Worm (Caenorhabditis elegans): ENCODE data around the gene ddn-3.
A peak's percentile ranks its signal among the peaks of the same experiment; 100 is the strongest.

Gene ddn-3

DNA sequence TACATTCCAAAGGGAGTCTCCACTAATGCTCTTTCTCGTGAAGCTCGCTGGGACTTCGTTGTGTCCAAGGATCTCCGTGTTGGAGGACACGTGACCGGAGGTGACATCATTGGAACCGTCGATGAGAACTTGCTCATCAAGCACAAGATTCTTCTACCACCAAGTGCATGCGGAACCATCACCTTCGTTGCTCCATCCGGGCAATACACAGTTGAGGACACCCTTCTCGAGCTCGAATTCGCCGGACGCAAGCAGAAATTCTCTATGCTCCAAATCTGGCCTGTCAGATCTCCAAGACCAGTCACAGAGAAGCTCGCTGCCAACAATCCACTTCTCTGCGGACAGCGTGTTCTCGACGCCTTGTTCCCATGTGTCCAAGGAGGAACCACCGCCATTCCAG lies 41.0 kb upstream of the ddn-3 start:
- TF ChIP-seq lin-15B (tag; optimal IDR thresholded peaks at IDR 0.05) (no peak), nhr-77 (tag; optimal IDR thresholded peaks at IDR 0.05) (no peak), hmg-11 (tag; optimal IDR thresholded peaks at IDR 0.05) (no peak), ztf-11 (tag; optimal IDR thresholded peaks at IDR 0.05) (no peak), unc-39 (tag; optimal IDR thresholded peaks at IDR 0.05) (no peak), nhr-67 (tag; optimal IDR thresholded peaks at IDR 0.05) (no peak), mml-1 (tag; optimal IDR thresholded peaks at IDR 0.05) (no peak), nhr-28 (tag; optimal IDR thresholded peaks at IDR 0.05) (no peak)

DNA sequence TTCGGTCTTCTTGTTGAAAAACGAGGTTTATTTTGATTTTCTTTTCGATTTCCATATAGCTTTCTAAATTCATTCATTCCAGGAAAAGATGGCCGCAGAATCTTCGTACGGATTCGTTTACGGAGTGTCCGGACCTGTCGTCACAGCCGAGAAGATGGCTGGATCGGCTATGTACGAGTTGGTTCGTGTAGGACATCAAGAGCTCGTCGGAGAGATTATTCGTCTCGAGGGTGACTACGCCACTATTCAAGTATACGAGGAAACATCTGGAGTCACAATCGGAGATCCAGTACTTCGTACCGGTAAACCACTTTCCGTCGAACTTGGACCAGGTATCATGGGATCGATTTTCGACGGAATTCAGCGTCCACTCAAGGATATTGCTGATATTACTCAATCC lies 40.6 kb upstream of the ddn-3 start, which contains the start of gene vha-13:
Gene vha-13 (plus strand): TSS at position 81 of the 400 bp plus-strand sequence.
- TF ChIP-seq fos-1 (tag; optimal IDR thresholded peaks at IDR 0.05) (no peak), ceh-16 (tag; optimal IDR thresholded peaks at IDR 0.05) (no peak), ceh-9 (tag; optimal IDR thresholded peaks at IDR 0.05) (no peak), ZK546.5 (tag; optimal IDR thresholded peaks at IDR 0.05) (no peak), tbx-2 (tag; optimal IDR thresholded peaks at IDR 0.05) (no peak), skn-1 (tag; optimal IDR thresholded peaks at IDR 0.05) (no peak), nhr-43 (tag; optimal IDR thresholded peaks at IDR 0.05; ENCODE audit: poor library complexity, severe bottlenecking) (no peak), jun-1 (tag; optimal IDR thresholded peaks at IDR 0.05) (no peak), lin-15B (tag; optimal IDR thresholded peaks at IDR 0.05) (no peak), nfya-1 (tag; optimal IDR thresholded peaks at IDR 0.05; ENCODE audit: insufficient read depth) (no peak), ztf-11 (tag; optimal IDR thresholded peaks at IDR 0.05) (no peak), ama-1 (optimal IDR thresholded peaks at IDR 0.05) (no peak), nhr-67 (tag; optimal IDR thresholded peaks at IDR 0.05) (no peak), nhr-28 (tag; optimal IDR thresholded peaks at IDR 0.05) (no peak), sea-2 (GFP tag; optimal IDR thresholded peaks at IDR 0.05) (no peak), nhr-12 (tag; optimal IDR thresholded peaks at IDR 0.05) (no peak), nhr-25 (tag; optimal IDR thresholded peaks at IDR 0.05) (no peak)

DNA sequence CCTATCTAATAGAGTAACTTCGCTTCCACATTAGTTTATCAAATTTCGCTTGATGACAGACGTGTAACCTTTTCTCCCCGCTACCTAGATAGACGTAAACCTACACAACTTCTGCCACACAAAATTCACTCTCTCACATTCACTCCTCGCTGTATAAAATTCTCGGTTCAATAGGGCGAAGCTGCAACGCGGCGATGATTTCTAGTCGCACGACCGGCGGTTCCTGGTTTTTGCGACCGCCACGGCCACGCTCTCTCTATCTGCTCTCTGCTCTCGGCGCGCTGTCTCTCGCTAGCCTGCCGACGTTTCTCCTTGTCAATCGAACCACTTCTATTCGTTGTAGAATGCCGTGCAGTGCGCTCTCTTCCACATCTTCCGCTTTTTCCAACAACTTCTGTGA lies 39.9 kb upstream of the ddn-3 start:
- TF ChIP-seq snpc-4 (tag; optimal IDR thresholded peaks at IDR 0.05) (peak; percentile 89), unc-39 (tag; optimal IDR thresholded peaks at IDR 0.05) (no peak), fos-1 (tag; optimal IDR thresholded peaks at IDR 0.05) (no peak), nhr-67 (tag; optimal IDR thresholded peaks at IDR 0.05) (no peak), elt-2 (tag; optimal IDR thresholded peaks at IDR 0.05) (peak; percentile 82), jun-1 (tag; optimal IDR thresholded peaks at IDR 0.05) (peak; percentile 60), elt-1 (tag; optimal IDR thresholded peaks at IDR 0.05) (no peak), unc-62 (GFP tag; optimal IDR thresholded peaks at IDR 0.05) (no peak), R02D3.7 (tag; optimal IDR thresholded peaks at IDR 0.05) (no peak), ztf-11 (tag; optimal IDR thresholded peaks at IDR 0.05) (no peak), ztf-4 (tag; optimal IDR thresholded peaks at IDR 0.05) (no peak), hmg-11 (tag; optimal IDR thresholded peaks at IDR 0.05) (peak; percentile 92), mml-1 (tag; optimal IDR thresholded peaks at IDR 0.05) (no peak), sea-2 (GFP tag; optimal IDR thresholded peaks at IDR 0.05) (no peak), nhr-25 (tag; optimal IDR thresholded peaks at IDR 0.05) (peak; percentile 86), skn-1 (tag; optimal IDR thresholded peaks at IDR 0.05) (peak; percentile 64), lin-39 (tag; optimal IDR thresholded peaks at IDR 0.05) (peak; percentile 94), ama-1 (optimal IDR thresholded peaks at IDR 0.05) (peak; percentile 50), nhr-77 (tag; optimal IDR thresholded peaks at IDR 0.05) (no peak), nhr-28 (tag; optimal IDR thresholded peaks at IDR 0.05) (no peak), egl-5 (tag; optimal IDR thresholded peaks at IDR 0.05) (no peak), nhr-23 (tag; optimal IDR thresholded peaks at IDR 0.05) (peak; percentile 74), nhr-76 (tag; optimal IDR thresholded peaks at IDR 0.05) (no peak), pha-4 (tag; optimal IDR thresholded peaks at IDR 0.05) (peak; percentile 68), zag-1 (tag; optimal IDR thresholded peaks at IDR 0.05) (no peak), nhr-11 (tag; optimal IDR thresholded peaks at IDR 0.05) (no peak), nfya-1 (tag; optimal IDR thresholded peaks at IDR 0.05; ENCODE audit: insufficient read depth) (peak; percentile 87), ceh-28 (tag; optimal IDR thresholded peaks at IDR 0.05) (no peak), lin-15B (tag; optimal IDR thresholded peaks at IDR 0.05) (peak; percentile 96), ceh-82 (tag; optimal IDR thresholded peaks at IDR 0.05) (no peak), daf-12 (tag; optimal IDR thresholded peaks at IDR 0.05) (no peak), fkh-2 (tag; optimal IDR thresholded peaks at IDR 0.05) (no peak), aly-2 (tag; optimal IDR thresholded peaks at IDR 0.05) (no peak), nhr-237 (tag; optimal IDR thresholded peaks at IDR 0.05) (no peak), mdl-1 (tag; optimal IDR thresholded peaks at IDR 0.05) (no peak), tbx-2 (tag; optimal IDR thresholded peaks at IDR 0.05) (peak; percentile 19), ceh-16 (tag; optimal IDR thresholded peaks at IDR 0.05) (peak; percentile 25), fkh-10 (GFP tag; optimal IDR thresholded peaks at IDR 0.05) (peak; percentile 10), pqm-1 (tag; optimal IDR thresholded peaks at IDR 0.05) (peak; percentile 26), lsy-12 (tag; optimal IDR thresholded peaks at IDR 0.05) (peak; percentile 76), elt-3 (tag; optimal IDR thresholded peaks at IDR 0.05) (peak in 1 of 3 experiments; percentile 11), nhr-43 (tag; optimal IDR thresholded peaks at IDR 0.05; ENCODE audit: poor library complexity, severe bottlenecking) (peak; percentile 46), ZK546.5 (tag; optimal IDR thresholded peaks at IDR 0.05) (no peak), nhr-12 (tag; optimal IDR thresholded peaks at IDR 0.05) (no peak), egl-27 (tag; optimal IDR thresholded peaks at IDR 0.05) (no peak), ceh-9 (tag; optimal IDR thresholded peaks at IDR 0.05) (no peak), eor-1 (tag; optimal IDR thresholded peaks at IDR 0.05) (no peak)
